Worm (Caenorhabditis elegans) whole organism, L2 larva: Measurements from ENCODE around the gene C55A6.6.
A peak's percentile ranks its signal among the peaks of the same experiment; 100 is the strongest.

ENCODE experiments used
- C34F6.9 ChIP-seq: fragments of 150-350 bp; optimal IDR thresholded peaks from 2 replicates; lab custom pipeline; 2014; ENCODE audit warnings: missing biosample characterization, missing genetic modification characterization
- F13H6.1 ChIP-seq: sonication (generic microtip); optimal IDR thresholded peaks from 2 replicates; lab custom pipeline; 2016; ENCODE audit warnings: missing genetic modification characterization, missing compliant biosample characterization
- Y55F3AM.14 ChIP-seq: fragments of 200-800 bp; sonication (Bioruptor generic); optimal IDR thresholded peaks from 2 replicates; lab custom pipeline; 2018; ENCODE audit warnings: mild to moderate bottlenecking, missing genetic modification characterization, missing compliant biosample characterization
- ZK546.5 ChIP-seq: sonication (generic microtip); optimal IDR thresholded peaks from 2 replicates; lab custom pipeline; 2017; ENCODE audit warnings: missing biosample characterization, missing genetic modification characterization
- alr-1 ChIP-seq: fragments of 150-350 bp; optimal IDR thresholded peaks from 2 replicates; lab custom pipeline; 2014; ENCODE audit warnings: missing biosample characterization, missing genetic modification characterization
- aly-2 ChIP-seq: fragments of 150-350 bp; optimal IDR thresholded peaks from 2 replicates; lab custom pipeline; 2014; ENCODE audit warnings: missing biosample characterization, missing genetic modification characterization
- ama-1 ChIP-seq: fragments of 150-350 bp; optimal IDR thresholded peaks from 2 replicates; lab custom pipeline; 2018; ENCODE audit warnings: inconsistent platforms
- blmp-1 ChIP-seq: sonication (generic microtip); optimal IDR thresholded peaks from 2 replicates; lab custom pipeline; 2017; ENCODE audit warnings: missing genetic modification characterization, mild to moderate bottlenecking, missing compliant biosample characterization, antibody characterized with exemption, moderate library complexity; ENCODE audit not compliant: insufficient read depth
- ceh-16 ChIP-seq: fragments of 150-350 bp; optimal IDR thresholded peaks from 2 replicates; lab custom pipeline; 2014; ENCODE audit warnings: missing biosample characterization, missing genetic modification characterization
- ceh-82 ChIP-seq: fragments of 150-350 bp; optimal IDR thresholded peaks from 2 replicates; lab custom pipeline; 2014; ENCODE audit warnings: missing biosample characterization, missing genetic modification characterization
- crh-2 ChIP-seq: sonication (generic microtip); optimal IDR thresholded peaks from 2 replicates; lab custom pipeline; 2017; ENCODE audit warnings: missing biosample characterization, missing genetic modification characterization
- dmd-4 ChIP-seq: sonication (generic microtip); optimal IDR thresholded peaks from 2 replicates; lab custom pipeline; 2017; ENCODE audit warnings: missing biosample characterization, missing genetic modification characterization
- egl-27 ChIP-seq: sonication (generic microtip); optimal IDR thresholded peaks from 3 replicates; lab custom pipeline; 2017; ENCODE audit warnings: missing biosample characterization, missing genetic modification reagents, missing genetic modification characterization
- elt-1 ChIP-seq: fragments of 150-350 bp; optimal IDR thresholded peaks from 2 replicates; lab custom pipeline; 2014; ENCODE audit warnings: missing biosample characterization, missing genetic modification characterization
- elt-3 ChIP-seq: sonication (generic microtip); optimal IDR thresholded peaks from 2 replicates; lab custom pipeline; 2017; ENCODE audit warnings: missing biosample characterization, missing genetic modification characterization
- fos-1 ChIP-seq: fragments of 150-350 bp; optimal IDR thresholded peaks from 2 replicates; lab custom pipeline; 2014; ENCODE audit warnings: missing biosample characterization, missing genetic modification characterization
- gmeb-1 ChIP-seq: fragments of 150-350 bp; optimal IDR thresholded peaks from 2 replicates; lab custom pipeline; 2014; ENCODE audit warnings: missing biosample characterization, missing genetic modification characterization
- lin-11 ChIP-seq: fragments of 150-350 bp; sonication (generic microtip); optimal IDR thresholded peaks from 2 replicates; lab custom pipeline; 2014; ENCODE audit warnings: missing biosample characterization, missing genetic modification characterization, inconsistent platforms, mixed read lengths
- lin-13 ChIP-seq: fragments of 150-350 bp; optimal IDR thresholded peaks from 2 replicates; lab custom pipeline; 2014; ENCODE audit warnings: missing biosample characterization, missing genetic modification reagents, missing genetic modification characterization
- lin-39 ChIP-seq: fragments of 150-350 bp; optimal IDR thresholded peaks from 2 replicates; lab custom pipeline; 2014; ENCODE audit warnings: missing biosample characterization, missing genetic modification reagents, missing genetic modification characterization
- lsy-2 ChIP-seq, 2 experiments: fragments of 150-350 bp in 1 of 2; sonication (generic microtip) in 1 of 2; optimal IDR thresholded peaks; 2 replicates each; lab custom pipeline; 2014 to 2017; ENCODE audit warnings: missing biosample characterization in 2 of 2, missing genetic modification characterization in 2 of 2
- mab-5 ChIP-seq: fragments of 150-350 bp; optimal IDR thresholded peaks from 2 replicates; lab custom pipeline; 2014; ENCODE audit warnings: missing biosample characterization, missing genetic modification characterization
- mbf-1 ChIP-seq: sonication (generic microtip); optimal IDR thresholded peaks from 2 replicates; lab custom pipeline; 2017; ENCODE audit warnings: missing biosample characterization, missing genetic modification characterization
- mdl-1 ChIP-seq, 2 experiments: fragments of 150-350 bp in 1 of 2; sonication (generic microtip) in 1 of 2; optimal IDR thresholded peaks; 2 replicates each; lab custom pipeline; 2017; ENCODE audit warnings: missing biosample characterization in 2 of 2, missing genetic modification characterization in 2 of 2
- nhr-10 ChIP-seq: sonication (generic microtip); optimal IDR thresholded peaks from 2 replicates; lab custom pipeline; 2017; ENCODE audit warnings: missing biosample characterization, missing genetic modification characterization
- nhr-11 ChIP-seq: fragments of 150-350 bp; optimal IDR thresholded peaks from 2 replicates; lab custom pipeline; 2014; ENCODE audit warnings: missing biosample characterization, missing genetic modification characterization
- nhr-12 ChIP-seq: fragments of 150-350 bp; optimal IDR thresholded peaks from 2 replicates; lab custom pipeline; 2014; ENCODE audit warnings: missing biosample characterization, missing genetic modification characterization
- nhr-129 ChIP-seq: fragments of 150-350 bp; optimal IDR thresholded peaks from 2 replicates; lab custom pipeline; 2014; ENCODE audit warnings: missing biosample characterization, missing genetic modification characterization
- nhr-21 ChIP-seq: fragments of 150-350 bp; optimal IDR thresholded peaks from 2 replicates; lab custom pipeline; 2014; ENCODE audit warnings: missing biosample characterization, missing genetic modification characterization
- nhr-23 ChIP-seq: fragments of 150-350 bp; optimal IDR thresholded peaks from 2 replicates; lab custom pipeline; 2014; ENCODE audit warnings: missing biosample characterization, missing genetic modification reagents, missing genetic modification characterization
- nhr-237 ChIP-seq: fragments of 150-350 bp; optimal IDR thresholded peaks from 2 replicates; lab custom pipeline; 2014; ENCODE audit warnings: missing biosample characterization, missing genetic modification characterization
- nhr-25 ChIP-seq: fragments of 150-350 bp; sonication (generic microtip); optimal IDR thresholded peaks from 3 replicates; lab custom pipeline; 2014; ENCODE audit warnings: missing biosample characterization, missing genetic modification characterization
- nhr-6 ChIP-seq: fragments of 150-350 bp; optimal IDR thresholded peaks from 2 replicates; lab custom pipeline; 2014; ENCODE audit warnings: missing biosample characterization, missing genetic modification characterization
- nhr-77 ChIP-seq: fragments of 150-350 bp; optimal IDR thresholded peaks from 2 replicates; lab custom pipeline; 2014; ENCODE audit warnings: missing biosample characterization, missing genetic modification characterization
- peb-1 ChIP-seq: fragments of 150-350 bp; optimal IDR thresholded peaks from 2 replicates; lab custom pipeline; 2014; ENCODE audit warnings: missing biosample characterization, missing genetic modification characterization
- sem-4 ChIP-seq: fragments of 150-350 bp; optimal IDR thresholded peaks from 2 replicates; lab custom pipeline; 2014; ENCODE audit warnings: missing biosample characterization, missing genetic modification reagents, missing genetic modification characterization
- skn-1 ChIP-seq: sonication (generic microtip); optimal IDR thresholded peaks from 2 replicates; lab custom pipeline; 2017; ENCODE audit warnings: missing biosample characterization, missing genetic modification characterization
- sma-3 ChIP-seq: sonication (generic microtip); optimal IDR thresholded peaks from 2 replicates; lab custom pipeline; 2016; ENCODE audit warnings: missing genetic modification reagents, missing genetic modification characterization, missing compliant biosample characterization
- sma-9 ChIP-seq, 2 experiments: fragments of 150-350 bp in 1 of 2; sonication (generic microtip) in 1 of 2; optimal IDR thresholded peaks; 2 replicates each; lab custom pipeline; 2014 to 2016; ENCODE audit warnings: missing genetic modification characterization in 2 of 2, mild to moderate bottlenecking in 1 of 2, missing biosample characterization in 1 of 2, missing compliant biosample characterization in 1 of 2, missing genetic modification reagents in 1 of 2, moderate library complexity in 1 of 2
- snpc-4 ChIP-seq: fragments of 150-350 bp; optimal IDR thresholded peaks from 2 replicates; lab custom pipeline; 2014; ENCODE audit warnings: missing biosample characterization, missing genetic modification characterization
- unc-39 ChIP-seq: fragments of 150-350 bp; optimal IDR thresholded peaks from 2 replicates; lab custom pipeline; 2014; ENCODE audit warnings: missing biosample characterization, missing genetic modification characterization
- unc-55 ChIP-seq: fragments of 150-350 bp; sonication (generic microtip); optimal IDR thresholded peaks from 3 replicates; lab custom pipeline; 2014; ENCODE audit warnings: missing biosample characterization, missing genetic modification reagents, missing genetic modification characterization
- unc-62 ChIP-seq: fragments of 150-350 bp; optimal IDR thresholded peaks from 2 replicates; lab custom pipeline; 2014; ENCODE audit warnings: missing biosample characterization, missing genetic modification reagents, missing genetic modification characterization
- zag-1 ChIP-seq: fragments of 150-350 bp; optimal IDR thresholded peaks from 2 replicates; lab custom pipeline; 2014; ENCODE audit warnings: missing biosample characterization, missing genetic modification characterization
- ztf-1 ChIP-seq: fragments of 200-800 bp; sonication (Bioruptor generic); conservative IDR thresholded peaks from 2 replicates; pipeline ENCODE4 v1.3.6; 2022; ENCODE audit warnings: missing genetic modification characterization, missing compliant biosample characterization
- ztf-11 ChIP-seq: sonication (generic microtip); optimal IDR thresholded peaks from 2 replicates; lab custom pipeline; 2017; ENCODE audit warnings: missing biosample characterization, missing genetic modification characterization
- ztf-4 ChIP-seq: fragments of 150-350 bp; optimal IDR thresholded peaks from 2 replicates; lab custom pipeline; 2014; ENCODE audit warnings: missing biosample characterization, missing genetic modification characterization

C55A6.6 gene

DNA sequence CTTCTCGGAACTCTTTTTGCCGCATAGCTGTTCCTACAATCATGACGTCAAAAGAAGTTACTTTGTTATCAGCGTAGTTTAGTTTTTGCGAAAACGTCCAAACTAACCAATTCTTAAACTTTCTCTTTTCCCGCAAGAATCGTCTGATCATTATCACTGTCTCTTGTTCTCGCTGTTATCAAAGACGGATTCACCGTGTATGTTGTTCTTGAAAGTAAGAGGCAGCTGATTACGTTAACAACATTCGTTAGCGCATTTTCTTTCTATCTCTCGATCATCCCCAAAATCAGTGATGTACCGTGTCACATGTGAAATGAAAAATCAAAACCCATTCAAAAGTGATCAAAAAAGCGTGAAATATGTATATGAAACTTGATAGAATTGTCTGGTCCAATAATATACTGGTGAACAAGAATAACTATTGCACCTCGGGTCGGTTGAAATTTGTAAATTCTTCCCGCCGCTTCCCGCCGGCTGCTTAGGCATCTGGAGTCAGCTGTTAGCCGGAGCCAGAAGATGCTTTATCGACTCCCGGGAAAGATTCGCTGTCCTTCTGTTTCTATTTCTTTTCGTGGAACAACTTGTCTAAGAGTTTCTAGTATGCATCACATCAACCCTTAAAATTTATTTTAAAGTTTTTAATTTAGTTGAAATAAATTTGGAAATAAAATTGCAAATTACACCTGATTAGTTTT is 20.1 kb upstream of the C55A6.6 start (continued):
- TF ChIP-seq nhr-6 (tag; lab: Kevin White, UChicago) (no peak), lin-11 (tag; lab: Kevin White, UChicago) (no peak), snpc-4 (tag; lab: Kevin White, UChicago) (no peak), nhr-237 (tag; lab: Kevin White, UChicago) (no peak), nhr-25 (tag; lab: Kevin White, UChicago) (peak; percentile 50), F13H6.1 (tag; lab: Kevin White, UChicago) (peak; percentile 7), nhr-11 (tag; lab: Kevin White, UChicago) (no peak), lsy-2 (tag; optimal IDR thresholded peaks at IDR 0.05; lab: Kevin White, UChicago) (peak in 1 of 2 experiments; percentile 29), mbf-1 (tag; lab: Kevin White, UChicago) (no peak), nhr-10 (tag; lab: Kevin White, UChicago) (no peak)
- TF ChIP-seq, all 48 proteins: peak for 12

DNA sequence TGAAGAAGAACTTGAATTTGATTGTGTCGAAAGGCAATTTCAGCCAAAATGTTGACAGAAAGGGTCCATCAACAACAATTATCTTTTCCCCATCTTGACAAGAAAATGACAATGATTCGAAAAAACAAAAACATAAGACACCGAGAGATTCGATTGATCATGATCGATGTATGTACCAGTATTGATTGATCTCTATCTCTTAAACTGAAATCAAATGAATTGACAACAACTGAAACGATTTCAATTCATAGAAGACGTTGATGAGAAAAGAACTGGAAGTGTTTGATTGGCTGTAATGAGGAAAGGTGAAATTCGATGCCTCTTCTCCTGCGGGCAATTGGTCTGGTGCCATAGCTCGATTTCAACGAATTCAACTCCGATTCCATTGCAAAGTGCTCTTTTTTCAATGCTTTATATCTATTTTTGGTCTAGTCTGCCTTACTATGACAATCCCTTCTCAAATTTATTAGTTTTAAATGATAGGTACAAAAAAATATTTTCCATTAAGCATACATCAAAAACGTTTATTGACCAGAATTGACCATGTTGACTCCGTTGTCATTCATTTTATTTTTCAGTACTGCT is 18.9 kb upstream of the C55A6.6 start:
- no peak for TF ChIP-seq nhr-129
- TF ChIP-seq, all 48 proteins: peak for 0

DNA sequence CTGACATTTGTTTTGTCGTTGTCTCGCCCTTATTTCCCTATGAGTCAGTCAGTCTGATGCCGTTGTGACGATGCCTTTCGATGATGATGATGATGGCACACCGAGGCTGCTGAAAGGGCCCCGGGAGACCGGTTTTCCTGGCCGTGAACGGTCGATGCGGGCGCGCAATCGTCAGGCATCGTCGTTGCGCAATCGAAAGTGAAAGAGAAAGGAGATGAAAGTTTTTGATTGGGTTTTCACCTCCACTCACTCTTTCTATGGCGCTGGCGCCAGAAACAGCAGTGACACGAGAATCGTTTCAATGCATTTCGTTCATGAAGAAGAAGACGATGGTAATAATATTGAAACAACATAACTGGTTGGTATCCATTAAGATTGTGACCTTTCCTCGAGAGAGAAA is 18.4 kb upstream of the C55A6.6 start:
- TF ChIP-seq skn-1 (tag; lab: Kevin White, UChicago) (no peak), unc-62 (GFP tag; lab: Kevin White, UChicago) (no peak), nhr-10 (tag; lab: Kevin White, UChicago) (no peak), ztf-1 (no peak), dmd-4 (tag; lab: Kevin White, UChicago) (no peak), lin-39 (tag; lab: Kevin White, UChicago) (no peak), nhr-23 (no peak), ztf-4 (tag; lab: Kevin White, UChicago) (no peak), blmp-1 (peak; percentile 100), nhr-129 (peak; percentile 67), lin-13 (GFP tag; lab: Kevin White, UChicago) (no peak), alr-1 (tag; lab: Kevin White, UChicago) (no peak), unc-55 (GFP tag; lab: Kevin White, UChicago) (no peak), gmeb-1 (tag; lab: Kevin White, UChicago) (no peak), nhr-11 (tag; lab: Kevin White, UChicago) (no peak), ceh-82 (tag; lab: Kevin White, UChicago) (no peak), aly-2 (no peak), peb-1 (tag; lab: Kevin White, UChicago) (no peak), mab-5 (tag; lab: Kevin White, UChicago) (no peak), F13H6.1 (tag; lab: Kevin White, UChicago) (no peak), elt-3 (tag; lab: Kevin White, UChicago) (no peak), lin-11 (tag; lab: Kevin White, UChicago) (no peak), sma-3 (GFP tag; lab: Kevin White, UChicago) (peak; percentile 72), nhr-237 (tag; lab: Kevin White, UChicago) (no peak), nhr-77 (tag; lab: Kevin White, UChicago) (no peak), C34F6.9 (no peak), mbf-1 (tag; lab: Kevin White, UChicago) (no peak), nhr-21 (tag; lab: Kevin White, UChicago) (peak; percentile 46), snpc-4 (tag; lab: Kevin White, UChicago) (no peak), nhr-25 (tag; lab: Kevin White, UChicago) (peak; percentile 88), elt-1 (tag; lab: Kevin White, UChicago) (no peak), egl-27 (tag; lab: Kevin White, UChicago) (peak; percentile 62), sma-9 (GFP tag; optimal IDR thresholded peaks at IDR 0.05; lab: Kevin White, UChicago) (peak; percentile 87), sma-9 (tag; optimal IDR thresholded peaks at IDR 0.05; lab: Kevin White, UChicago) (no peak), nhr-6 (tag; lab: Kevin White, UChicago) (no peak), ZK546.5 (no peak), ztf-11 (tag; lab: Kevin White, UChicago) (no peak), mdl-1 (tag; optimal IDR thresholded peaks at IDR 0.05; lab: Kevin White, UChicago) (no peak), ama-1 (lab: Kevin White, UChicago) (no peak), crh-2 (tag; lab: Kevin White, UChicago) (no peak), sem-4 (tag; lab: Kevin White, UChicago) (peak; percentile 80), lsy-2 (tag; optimal IDR thresholded peaks at IDR 0.05; lab: Kevin White, UChicago) (no peak), fos-1 (tag; lab: Kevin White, UChicago) (peak; percentile 33), Y55F3AM.14 (GFP tag; lab: Kevin White, UChicago) (peak; percentile 61), zag-1 (tag; lab: Kevin White, UChicago) (no peak), nhr-12 (tag; lab: Kevin White, UChicago) (no peak), ceh-16 (tag; lab: Kevin White, UChicago) (no peak), unc-39 (tag; lab: Kevin White, UChicago) (no peak)
